Worm (Caenorhabditis elegans): ENCODE results near the gene gpa-12.
"Not testable (repeated sequence)": the region's sequence is repeated elsewhere in the genome, so short reads cannot be mapped to it uniquely, and the experiment has no call there.

gpa-12 gene

ce11 chrX:9243257-9243656 lies at the start of gene gpa-12:
Gene gpa-12, plus strand, starts transcription at chrX:9243557.
- TF ChIP-seq atf-7 (tag; optimal IDR thresholded peaks at IDR 0.05) (no peak), athp-1 (tag; optimal IDR thresholded peaks at IDR 0.05) (no peak), snpc-1.3 (tag; optimal IDR thresholded peaks at IDR 0.05; ENCODE audit: insufficient read depth) (no peak), lin-54 (GFP tag; optimal IDR thresholded peaks at IDR 0.05) (no peak)

ce11 chrX:9194081-9194480 lies 49.3 kb upstream of the gpa-12 start:
- TF ChIP-seq repo-1 (tag; optimal IDR thresholded peaks at IDR 0.05) (no peak), ceh-40 (GFP tag; IDR thresholded peaks at IDR 0.05) (no peak), madf-6 (GFP tag; IDR thresholded peaks at IDR 0.05) (no peak), ccch-3 (GFP tag; optimal IDR thresholded peaks at IDR 0.05) (no peak)

- TF ChIP-seq nhr-179 (tag; optimal IDR thresholded peaks at IDR 0.05) (no peak), dox-1 (GFP tag; IDR thresholded peaks at IDR 0.05) (no peak), Y56A3A.18 (GFP tag; IDR thresholded peaks at IDR 0.05) (no peak), nfyb-1 (GFP tag; IDR thresholded peaks at IDR 0.05) (no peak), dpff-1 (tag; optimal IDR thresholded peaks at IDR 0.05) (no peak), cebp-2 (GFP tag; IDR thresholded peaks at IDR 0.05) (no peak), ztf-18 (tag; optimal IDR thresholded peaks at IDR 0.05) (no peak), hmg-1.2 (GFP tag; IDR thresholded peaks at IDR 0.05) (no peak), ztf-3 (GFP tag; optimal IDR thresholded peaks at IDR 0.05) (no peak), efl-1 (GFP tag; optimal IDR thresholded peaks at IDR 0.05) (no peak), snpc-3.4 (tag; optimal IDR thresholded peaks at IDR 0.05) (no peak), bed-2 (GFP tag; IDR thresholded peaks at IDR 0.05) (no peak), sdz-38 (tag; optimal IDR thresholded peaks at IDR 0.05) (no peak), F57A8.1 (GFP tag; optimal IDR thresholded peaks at IDR 0.05) (no peak), ztf-26 (tag; optimal IDR thresholded peaks at IDR 0.05) (no peak), madf-3 (GFP tag; IDR thresholded peaks at IDR 0.05) (no peak)
Measured at ce11 chrX:9195375-9196098, 47.8 kb upstream of the gpa-12 start.

ce11 chrX:9203468-9203867 lies 39.9 kb upstream of the gpa-12 start, which contains the start of gene crb-3:
Gene crb-3, plus strand, starts transcription at chrX:9203768.
- TF ChIP-seq dpff-1 (tag; optimal IDR thresholded peaks at IDR 0.05); snpc-3.4 (tag; optimal IDR thresholded peaks at IDR 0.05); dpl-1 (GFP tag; optimal IDR thresholded peaks at IDR 0.05): not testable (repeated sequence)

- TF ChIP-seq zfh-2 (GFP tag; conservative IDR thresholded peaks at IDR 0.05) (no peak), rec-8 (tag; optimal IDR thresholded peaks at IDR 0.05) (no peak), egrh-3 (GFP tag; IDR thresholded peaks at IDR 0.05) (no peak), ceh-100 (GFP tag; IDR thresholded peaks at IDR 0.05) (no peak), sptf-2 (GFP tag; optimal IDR thresholded peaks at IDR 0.05) (no peak), nhr-27 (tag; optimal IDR thresholded peaks at IDR 0.05) (no peak), madf-10 (tag; optimal IDR thresholded peaks at IDR 0.05) (no peak), lir-1 (GFP tag; conservative IDR thresholded peaks at IDR 0.05) (no peak), dox-1 (GFP tag; IDR thresholded peaks at IDR 0.05) (no peak), let-607 (tag; optimal IDR thresholded peaks at IDR 0.05) (no peak), T07F8.4 (tag; optimal IDR thresholded peaks at IDR 0.05) (no peak), T26A5.8 (tag; optimal IDR thresholded peaks at IDR 0.05) (no peak), ztf-26 (tag; optimal IDR thresholded peaks at IDR 0.05) (no peak), pha-4 (tag; optimal IDR thresholded peaks at IDR 0.05) (no peak), xnd-1 (tag; optimal IDR thresholded peaks at IDR 0.05) (no peak), C17E4.6 (GFP tag; IDR thresholded peaks at IDR 0.05) (no peak), mel-28 (tag; optimal IDR thresholded peaks at IDR 0.05; ENCODE audit: borderline replicate concordance) (no peak), bed-1 (GFP tag; IDR thresholded peaks at IDR 0.05) (no peak)
Measured at ce11 chrX:9204986-9205385, 38.4 kb upstream of the gpa-12 start.

Data from whole organism, young adult.